Worm (Caenorhabditis elegans): Measurements from ENCODE around the gene prp-18.
"Not testable (repeated sequence)": the region's sequence is repeated elsewhere in the genome, so short reads cannot be mapped to it uniquely, and the experiment has no call there.

DNA sequence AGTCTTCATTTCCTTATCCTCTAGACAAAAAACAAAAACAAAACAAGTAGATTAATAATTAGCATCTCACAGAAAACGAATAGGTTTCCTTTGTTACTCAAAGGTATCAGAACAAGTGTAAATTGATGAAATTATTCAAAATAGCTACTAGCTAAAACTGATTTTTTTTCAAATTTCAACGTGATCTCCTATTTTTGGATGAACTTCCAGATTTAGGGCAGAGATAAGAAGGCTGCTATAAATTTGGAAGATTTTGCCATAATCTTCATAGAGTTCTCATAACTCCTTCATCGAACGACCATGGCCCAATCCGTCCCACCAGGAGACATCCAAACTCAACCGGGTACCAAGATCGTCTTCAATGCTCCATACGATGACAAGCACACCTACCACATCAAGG is 10.1 kb upstream of the prp-18 start, which contains the start of gene msp-77:
- not testable (repeated sequence) for TF ChIP-seq ama-1 (optimal IDR thresholded peaks at IDR 0.05); unc-62 (GFP tag; optimal IDR thresholded peaks at IDR 0.05); egl-27 (tag; optimal IDR thresholded peaks at IDR 0.05); elt-1 (tag; optimal IDR thresholded peaks at IDR 0.05); skn-1 (tag; optimal IDR thresholded peaks at IDR 0.05); ceh-82 (tag; optimal IDR thresholded peaks at IDR 0.05); aly-2 (tag; optimal IDR thresholded peaks at IDR 0.05)
